Worm (Caenorhabditis elegans): ENCODE measurements around the gene Y16B4A.2.

Gene Y16B4A.2

DNA sequence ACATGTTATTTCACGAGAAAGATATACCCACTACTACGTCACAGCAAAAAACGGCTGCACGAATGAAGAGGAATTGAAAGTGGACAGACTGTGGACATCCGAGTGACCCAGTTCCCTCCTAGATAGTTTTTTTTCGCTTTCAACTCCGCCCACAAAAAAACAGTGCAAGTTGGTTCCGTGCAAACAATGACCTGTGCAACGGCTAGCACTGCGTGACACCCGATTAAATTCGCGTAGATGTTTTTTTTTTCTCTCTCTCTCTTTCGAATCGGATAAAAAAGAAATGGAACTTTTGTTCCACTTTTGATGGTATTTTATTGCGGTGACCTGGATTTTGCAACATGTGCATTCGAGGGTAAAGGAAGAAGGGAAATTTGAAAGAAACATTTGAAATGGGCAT, 26.4 kb downstream of the Y16B4A.2 start:
- TF ChIP-seq aly-2 (tag; optimal IDR thresholded peaks at IDR 0.05) (no peak), nhr-129 (tag; optimal IDR thresholded peaks at IDR 0.05) (no peak), lin-39 (tag; optimal IDR thresholded peaks at IDR 0.05) (no peak), gmeb-1 (tag; optimal IDR thresholded peaks at IDR 0.05) (no peak), nhr-77 (tag; optimal IDR thresholded peaks at IDR 0.05) (no peak), egl-27 (tag; optimal IDR thresholded peaks at IDR 0.05) (no peak), fos-1 (tag; optimal IDR thresholded peaks at IDR 0.05) (no peak), ztf-4 (tag; optimal IDR thresholded peaks at IDR 0.05) (no peak), nhr-25 (tag; optimal IDR thresholded peaks at IDR 0.05) (no peak), nhr-11 (tag; optimal IDR thresholded peaks at IDR 0.05) (no peak), F13H6.1 (tag; optimal IDR thresholded peaks at IDR 0.05) (no peak)

DNA sequence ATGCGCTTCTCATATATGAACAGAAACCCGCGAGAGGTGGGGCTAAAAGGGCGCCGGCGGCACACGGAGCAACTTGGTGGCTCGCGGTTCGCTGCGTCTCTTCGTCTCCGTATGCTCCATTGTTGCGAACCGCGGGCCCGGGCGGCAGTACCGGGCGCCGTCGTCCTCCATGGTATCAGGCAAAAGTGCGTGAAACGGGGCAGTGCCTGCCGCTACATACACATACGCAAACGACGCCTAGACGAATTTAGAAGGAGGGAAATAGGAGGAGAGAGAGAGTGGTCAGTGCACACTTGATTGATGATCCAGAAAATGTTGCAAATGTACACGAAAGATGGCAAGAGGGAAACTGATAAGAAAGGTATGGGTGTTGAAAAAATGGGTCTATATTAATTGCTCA, 27.2 kb downstream of the Y16B4A.2 start:
- TF ChIP-seq zag-1 (tag; optimal IDR thresholded peaks at IDR 0.05) (peak; percentile 57), snpc-4 (tag; optimal IDR thresholded peaks at IDR 0.05) (peak; percentile 61), nhr-10 (tag; optimal IDR thresholded peaks at IDR 0.05) (no peak), gmeb-1 (tag; optimal IDR thresholded peaks at IDR 0.05) (peak; percentile 10), sem-4 (tag; optimal IDR thresholded peaks at IDR 0.05) (no peak), nhr-21 (tag; optimal IDR thresholded peaks at IDR 0.05) (peak; percentile 11), fos-1 (tag; optimal IDR thresholded peaks at IDR 0.05) (peak; percentile 51)

DNA sequence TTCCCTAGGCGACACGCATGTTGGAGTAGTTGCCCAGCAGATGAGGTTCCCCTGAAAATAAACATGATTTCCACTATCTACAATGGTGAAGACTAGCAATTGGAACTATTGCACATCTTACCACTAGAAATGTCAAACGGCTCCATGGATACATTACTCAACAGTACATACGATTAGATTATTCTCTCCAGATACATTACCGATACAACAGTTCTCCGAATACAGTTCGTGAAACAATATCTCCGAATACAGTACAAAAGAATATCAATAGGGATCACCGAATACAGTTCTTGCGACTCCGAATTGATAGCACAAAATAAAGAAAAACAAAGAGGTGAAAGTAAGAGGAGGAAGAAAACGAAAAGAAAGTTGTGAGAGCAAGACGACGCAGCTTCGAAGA, 27.9 kb downstream of the Y16B4A.2 start, which contains the start of gene C05G5.7:
Gene C05G5.7, minus strand, starts transcription at position 1 of the 400 bp plus-strand sequence.
- TF ChIP-seq crh-2 (tag; optimal IDR thresholded peaks at IDR 0.05) (no peak), sma-9 (GFP tag; optimal IDR thresholded peaks at IDR 0.05) (no peak), sma-9 (tag; optimal IDR thresholded peaks at IDR 0.05) (no peak), Y55F3AM.14 (GFP tag; optimal IDR thresholded peaks at IDR 0.05) (no peak), C34F6.9 (tag; optimal IDR thresholded peaks at IDR 0.05) (no peak), dmd-4 (tag; optimal IDR thresholded peaks at IDR 0.05) (no peak), ceh-16 (tag; optimal IDR thresholded peaks at IDR 0.05) (no peak), ztf-11 (tag; optimal IDR thresholded peaks at IDR 0.05) (no peak), nhr-23 (tag; optimal IDR thresholded peaks at IDR 0.05) (no peak), snpc-4 (tag; optimal IDR thresholded peaks at IDR 0.05) (no peak), sma-3 (GFP tag; optimal IDR thresholded peaks at IDR 0.05) (no peak), nhr-10 (tag; optimal IDR thresholded peaks at IDR 0.05) (no peak), nhr-129 (tag; optimal IDR thresholded peaks at IDR 0.05) (no peak), ceh-82 (tag; optimal IDR thresholded peaks at IDR 0.05) (no peak), egl-27 (tag; optimal IDR thresholded peaks at IDR 0.05) (no peak)

DNA sequence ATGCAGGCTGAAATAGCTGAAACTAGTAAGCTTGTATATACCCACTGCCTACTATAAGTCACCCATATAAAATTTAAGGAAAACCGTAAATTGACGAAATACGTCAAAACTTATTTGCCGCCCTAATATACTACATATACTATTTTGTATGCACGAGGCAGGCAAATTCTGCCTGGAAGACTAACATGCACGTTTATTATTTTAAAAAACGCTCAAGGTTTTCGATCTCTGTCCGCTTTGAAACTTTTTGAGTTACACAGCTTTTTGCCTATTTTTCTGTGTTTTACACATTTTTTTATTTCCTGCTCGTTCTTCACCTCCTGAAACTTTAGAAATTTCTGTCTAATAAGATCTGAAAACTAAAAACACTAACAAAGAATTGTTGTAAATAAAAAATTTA, 28.4 kb downstream of the Y16B4A.2 start:
- TF ChIP-seq ZK546.5 (tag; optimal IDR thresholded peaks at IDR 0.05) (no peak), fos-1 (tag; optimal IDR thresholded peaks at IDR 0.05) (no peak), nhr-237 (tag; optimal IDR thresholded peaks at IDR 0.05) (no peak), ama-1 (optimal IDR thresholded peaks at IDR 0.05) (peak; percentile 21), elt-1 (tag; optimal IDR thresholded peaks at IDR 0.05) (no peak), mdl-1 (tag; optimal IDR thresholded peaks at IDR 0.05) (no peak), unc-55 (GFP tag; optimal IDR thresholded peaks at IDR 0.05) (no peak), lsy-2 (tag; optimal IDR thresholded peaks at IDR 0.05) (peak in 1 of 2 experiments; percentile 34), Y55F3AM.14 (GFP tag; optimal IDR thresholded peaks at IDR 0.05) (no peak)

DNA sequence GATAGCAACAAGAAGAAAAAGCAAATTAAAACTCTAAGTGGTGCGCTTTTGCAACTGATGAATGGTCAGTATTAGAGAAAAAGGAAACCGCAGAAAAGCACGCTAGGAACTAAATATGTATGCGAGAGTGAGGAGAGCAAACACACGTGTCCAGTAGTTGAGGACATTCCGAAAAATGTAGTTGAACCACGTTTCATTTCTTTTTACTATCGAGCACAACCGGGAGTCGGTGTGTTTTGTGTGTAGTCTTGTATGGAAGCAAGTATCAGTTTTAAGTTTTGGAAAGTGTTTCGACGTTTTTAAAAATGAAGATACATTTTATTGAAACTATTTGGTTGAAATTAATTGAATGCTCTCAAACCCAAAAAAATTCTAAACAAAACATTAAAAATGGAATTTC, 31.6 kb downstream of the Y16B4A.2 start, which contains the start of gene C05G5.1:
Gene C05G5.1, minus strand, starts transcription at position 101 of the 400 bp plus-strand sequence.
- TF ChIP-seq nhr-77 (tag; optimal IDR thresholded peaks at IDR 0.05), result no peak
- no peak for TF ChIP-seq egl-27 (tag; optimal IDR thresholded peaks at IDR 0.05)
- TF ChIP-seq skn-1 (tag; optimal IDR thresholded peaks at IDR 0.05), result no peak
- TF ChIP-seq nhr-129 (tag; optimal IDR thresholded peaks at IDR 0.05), result peak; percentile 9
- peak; percentile 18 for TF ChIP-seq crh-2 (tag; optimal IDR thresholded peaks at IDR 0.05)
- no peak for TF ChIP-seq unc-39 (tag; optimal IDR thresholded peaks at IDR 0.05)
- no peak for TF ChIP-seq peb-1 (tag; optimal IDR thresholded peaks at IDR 0.05)
- TF ChIP-seq dmd-4 (tag; optimal IDR thresholded peaks at IDR 0.05), result no peak
- TF ChIP-seq nhr-12 (tag; optimal IDR thresholded peaks at IDR 0.05), result no peak
- no peak for TF ChIP-seq R02D3.7 (tag; optimal IDR thresholded peaks at IDR 0.05)
- TF ChIP-seq fos-1 (tag; optimal IDR thresholded peaks at IDR 0.05), result no peak
- TF ChIP-seq mbf-1 (tag; optimal IDR thresholded peaks at IDR 0.05), result no peak
- TF ChIP-seq nhr-11 (tag; optimal IDR thresholded peaks at IDR 0.05), result no peak
- TF ChIP-seq aly-2 (tag; optimal IDR thresholded peaks at IDR 0.05), result no peak
- peak in 1 of 2 experiments; percentile 31 for TF ChIP-seq mdl-1 (tag; optimal IDR thresholded peaks at IDR 0.05)
- no peak for TF ChIP-seq elt-1 (tag; optimal IDR thresholded peaks at IDR 0.05)
- TF ChIP-seq nhr-237 (tag; optimal IDR thresholded peaks at IDR 0.05), result no peak
- no peak for TF ChIP-seq alr-1 (tag; optimal IDR thresholded peaks at IDR 0.05)
- TF ChIP-seq nhr-10 (tag; optimal IDR thresholded peaks at IDR 0.05), result no peak
- no peak for TF ChIP-seq sem-4 (tag; optimal IDR thresholded peaks at IDR 0.05)
- TF ChIP-seq nhr-6 (tag; optimal IDR thresholded peaks at IDR 0.05), result no peak
